Worm (Caenorhabditis elegans) whole organism, L1 larva: ENCODE results near the gene K07E3.4.

ENCODE experiments used
- ceh-88 ChIP-seq: fragments of 200-800 bp; sonication (Bioruptor generic); IDR thresholded peaks from 2 replicates; pipeline ENCODE4 v1.3.6; 2022; ENCODE audit warnings: missing genetic modification characterization, missing compliant biosample characterization
- fkh-10 ChIP-seq: sonication (generic microtip); optimal IDR thresholded peaks from 2 replicates; lab custom pipeline; 2017; ENCODE audit warnings: missing biosample characterization, missing genetic modification reagents, missing genetic modification characterization
- hlh-17 ChIP-seq: fragments of 200-800 bp; sonication (Bioruptor generic); optimal IDR thresholded peaks from 2 replicates; lab custom pipeline; 2018; ENCODE audit warnings: missing genetic modification characterization, mild to moderate bottlenecking, missing compliant biosample characterization, moderate library complexity, borderline replicate concordance
- isw-1 ChIP-seq: fragments of 200-800 bp; sonication (Bioruptor generic); IDR thresholded peaks from 2 replicates; pipeline ENCODE4 v1.3.6; 2022; ENCODE audit warnings: missing genetic modification characterization, missing compliant biosample characterization
- lin-15B ChIP-seq: fragments of 150-350 bp; sonication (generic microtip); optimal IDR thresholded peaks from 3 replicates; lab custom pipeline; 2014; ENCODE audit warnings: missing biosample characterization, missing genetic modification characterization
- mep-1 ChIP-seq: fragments of 150-350 bp; optimal IDR thresholded peaks from 2 replicates; lab custom pipeline; 2014; ENCODE audit warnings: missing biosample characterization, missing genetic modification characterization
- nhr-237 ChIP-seq: fragments of 150-350 bp; optimal IDR thresholded peaks from 2 replicates; lab custom pipeline; 2014; ENCODE audit warnings: missing biosample characterization, missing genetic modification characterization
- pax-3 ChIP-seq: fragments of 200-800 bp; sonication (Bioruptor generic); optimal IDR thresholded peaks from 2 replicates; lab custom pipeline; 2018; ENCODE audit warnings: mild to moderate bottlenecking, missing genetic modification characterization, moderate library complexity, missing compliant biosample characterization
- pqm-1 ChIP-seq: sonication (generic microtip); optimal IDR thresholded peaks from 3 replicates; lab custom pipeline; 2017; ENCODE audit warnings: missing biosample characterization, missing genetic modification characterization
- skn-1 ChIP-seq: fragments of 150-350 bp; optimal IDR thresholded peaks from 2 replicates; lab custom pipeline; 2014; ENCODE audit warnings: missing biosample characterization, missing genetic modification characterization
- snpc-4 ChIP-seq: fragments of 150-350 bp; optimal IDR thresholded peaks from 2 replicates; lab custom pipeline; 2014; ENCODE audit warnings: missing biosample characterization, missing genetic modification characterization
- sptf-1 ChIP-seq: fragments of 150-350 bp; optimal IDR thresholded peaks from 2 replicates; lab custom pipeline; 2014; ENCODE audit warnings: missing biosample characterization, missing genetic modification characterization

- TF ChIP-seq nhr-237 (tag; lab: Kevin White, UChicago), result no peak
- no peak for TF ChIP-seq skn-1 (tag; lab: Kevin White, UChicago)
- no peak for TF ChIP-seq sptf-1 (tag; lab: Kevin White, UChicago)
- no peak for TF ChIP-seq ceh-88 (GFP tag; lab: Robert Waterston, UW)
- TF ChIP-seq mep-1 (tag; lab: Kevin White, UChicago), result no peak
- no peak for TF ChIP-seq fkh-10 (GFP tag; lab: Kevin White, UChicago)
- no peak for TF ChIP-seq snpc-4 (tag; lab: Kevin White, UChicago)
- no peak for TF ChIP-seq lin-15B (tag; lab: Kevin White, UChicago)
- no peak for TF ChIP-seq pax-3 (tag; lab: Kevin White, UChicago)
- TF ChIP-seq pqm-1 (tag; lab: Kevin White, UChicago), result no peak
- TF ChIP-seq isw-1 (GFP tag; lab: Robert Waterston, UW), result no peak
- no peak for TF ChIP-seq hlh-17 (GFP tag; lab: Kevin White, UChicago)
These were observed 9.3 kb downstream of the K07E3.4 start for ce11 chrX:8074527-8074926.
